Fruit fly (Drosophila melanogaster) whole organism, prepupa: Measurements from ENCODE around the gene CG9117.

ENCODE experiments used
- CG10631 ChIP-seq: fragments of 200-800 bp; sonication (Bioruptor generic); optimal IDR thresholded peaks from 2 replicates; lab custom pipeline; 2016; ENCODE audit warnings: missing biosample characterization, missing genetic modification characterization
- CG10669 ChIP-seq: fragments of 200-800 bp; sonication (Bioruptor generic); optimal IDR thresholded peaks from 3 replicates; lab custom pipeline; 2018; ENCODE audit warnings: missing biosample characterization, mild to moderate bottlenecking, missing genetic modification characterization, moderate library complexity
- CG11762 ChIP-seq: fragments of 200-800 bp; sonication (Bioruptor generic); optimal IDR thresholded peaks from 3 replicates; lab custom pipeline; 2016; ENCODE audit warnings: missing biosample characterization, missing genetic modification characterization; ENCODE audit not compliant: insufficient read depth
- CG15336 ChIP-seq: fragments of 200-800 bp; sonication (Bioruptor generic); IDR thresholded peaks from 2 replicates; pipeline ENCODE4 v1.3.6; 2022; ENCODE audit warnings: missing biosample characterization, missing genetic modification characterization
- CG1621 ChIP-seq: fragments of 200-800 bp; sonication (Bioruptor generic); optimal IDR thresholded peaks from 3 replicates; lab custom pipeline; 2018; ENCODE audit warnings: missing biosample characterization, mild to moderate bottlenecking, missing genetic modification characterization
- CG16779 ChIP-seq: fragments of 200-800 bp; sonication (Bioruptor generic); optimal IDR thresholded peaks from 3 replicates; lab custom pipeline; 2017; ENCODE audit warnings: missing biosample characterization, mild to moderate bottlenecking, missing genetic modification characterization
- CG3032 ChIP-seq: fragments of 200-800 bp; optimal IDR thresholded peaks from 2 replicates; lab custom pipeline; 2019; ENCODE audit warnings: missing biosample characterization, mild to moderate bottlenecking, missing genetic modification characterization, moderate library complexity
- CG31627 ChIP-seq: fragments of 200-800 bp; sonication (Bioruptor generic); optimal IDR thresholded peaks from 3 replicates; lab custom pipeline; 2016; ENCODE audit warnings: missing biosample characterization, missing genetic modification characterization
- CG3919 ChIP-seq: fragments of 200-800 bp; sonication (Bioruptor generic); optimal IDR thresholded peaks from 3 replicates; lab custom pipeline; 2016; ENCODE audit warnings: missing biosample characterization, missing genetic modification characterization
- CG4318 ChIP-seq: fragments of 200-800 bp; sonication (Bioruptor generic); optimal IDR thresholded peaks from 3 replicates; lab custom pipeline; 2017; ENCODE audit warnings: missing biosample characterization, mild to moderate bottlenecking, missing genetic modification characterization
- CG6163 ChIP-seq: fragments of 200-800 bp; sonication (Bioruptor generic); IDR thresholded peaks from 3 replicates; pipeline ENCODE4 v1.3.6; 2022; ENCODE audit warnings: missing biosample characterization, missing genetic modification characterization
- CG6276 ChIP-seq: fragments of 200-800 bp; sonication (Bioruptor generic); optimal IDR thresholded peaks from 2 replicates; lab custom pipeline; 2017; ENCODE audit warnings: missing biosample characterization, mild to moderate bottlenecking, missing genetic modification characterization
- CG6792 ChIP-seq: fragments of 200-800 bp; sonication (Bioruptor generic); optimal IDR thresholded peaks from 3 replicates; lab custom pipeline; 2016; ENCODE audit warnings: missing biosample characterization, missing genetic modification characterization
- CG6808 ChIP-seq: fragments of 200-800 bp; sonication (Bioruptor generic); optimal IDR thresholded peaks from 3 replicates; lab custom pipeline; 2017; ENCODE audit warnings: missing biosample characterization, missing genetic modification characterization, mild to moderate bottlenecking, moderate library complexity, missing genetic modification reagents
- CG6854 ChIP-seq: fragments of 200-800 bp; sonication (Bioruptor generic); optimal IDR thresholded peaks from 2 replicates; lab custom pipeline; 2017; ENCODE audit warnings: missing biosample characterization, mild to moderate bottlenecking, missing genetic modification characterization
- CG7368 ChIP-seq: fragments of 200-800 bp; sonication (Bioruptor generic); optimal IDR thresholded peaks from 3 replicates; lab custom pipeline; 2016; ENCODE audit warnings: missing biosample characterization, missing genetic modification characterization
- CG8119 ChIP-seq: fragments of 200-800 bp; sonication (Bioruptor generic); IDR thresholded peaks from 3 replicates; pipeline ENCODE4 v1.3.6; 2022; ENCODE audit warnings: missing biosample characterization, missing genetic modification characterization
- CG8319 ChIP-seq: fragments of 200-800 bp; sonication (Bioruptor generic); optimal IDR thresholded peaks from 3 replicates; lab custom pipeline; 2016; ENCODE audit warnings: missing biosample characterization, missing genetic modification characterization
- CG8632 ChIP-seq: fragments of 200-800 bp; sonication (Bioruptor generic); optimal IDR thresholded peaks from 3 replicates; lab custom pipeline; 2016; ENCODE audit warnings: missing biosample characterization, missing genetic modification characterization
- Eip75B ChIP-seq: fragments of 200-800 bp; sonication (Bioruptor generic); optimal IDR thresholded peaks from 3 replicates; lab custom pipeline; 2016; ENCODE audit warnings: missing biosample characterization, missing genetic modification characterization
- Eip78C ChIP-seq: fragments of 200-800 bp; sonication (Bioruptor generic); peaks from one replicate; lab custom pipeline; 2016; ENCODE audit warnings: missing biosample characterization, missing genetic modification characterization
- Ets96B ChIP-seq: fragments of 200-800 bp; optimal IDR thresholded peaks from 2 replicates; lab custom pipeline; 2019; ENCODE audit warnings: missing biosample characterization, mild to moderate bottlenecking, missing genetic modification characterization, moderate library complexity
- Gug ChIP-seq: fragments of 200-800 bp; sonication (Bioruptor generic); IDR thresholded peaks from 2 replicates; pipeline ENCODE4 v1.3.6; 2022; ENCODE audit warnings: missing biosample characterization, missing genetic modification characterization
- Hr38 ChIP-seq: sonication (Bioruptor generic); optimal IDR thresholded peaks from 2 replicates; lab custom pipeline; 2016; ENCODE audit warnings: missing biosample characterization, missing genetic modification characterization
- Hr4 ChIP-seq: fragments of 200-800 bp; sonication (Bioruptor generic); optimal IDR thresholded peaks from 3 replicates; lab custom pipeline; 2016; ENCODE audit warnings: missing biosample characterization, missing genetic modification characterization
- Lpt ChIP-seq: fragments of 200-800 bp; sonication (Bioruptor generic); optimal IDR thresholded peaks from 3 replicates; lab custom pipeline; 2016; ENCODE audit warnings: missing biosample characterization, missing genetic modification characterization
- Met ChIP-seq: fragments of 200-800 bp; sonication (Bioruptor generic); optimal IDR thresholded peaks from 3 replicates; lab custom pipeline; 2016; ENCODE audit warnings: missing biosample characterization, missing genetic modification characterization
- Smox ChIP-seq: fragments of 200-800 bp; sonication (Bioruptor generic); optimal IDR thresholded peaks from 3 replicates; lab custom pipeline; 2016; ENCODE audit warnings: missing biosample characterization, missing genetic modification characterization
- Sox14 ChIP-seq: fragments of 200-800 bp; sonication (Bioruptor generic); optimal IDR thresholded peaks from 3 replicates; lab custom pipeline; 2016; ENCODE audit warnings: missing biosample characterization, missing genetic modification characterization
- acj6 ChIP-seq: fragments of 200-800 bp; sonication (Bioruptor generic); optimal IDR thresholded peaks from 3 replicates; lab custom pipeline; 2016; ENCODE audit warnings: missing biosample characterization, missing genetic modification characterization
- dac ChIP-seq: fragments of 200-800 bp; sonication (Bioruptor generic); optimal IDR thresholded peaks from 2 replicates; lab custom pipeline; 2017; ENCODE audit warnings: missing biosample characterization, mild to moderate bottlenecking, missing genetic modification characterization
- dsx ChIP-seq: fragments of 200-800 bp; optimal IDR thresholded peaks from 3 replicates; lab custom pipeline; 2019; ENCODE audit warnings: missing biosample characterization, mild to moderate bottlenecking, missing genetic modification characterization, moderate library complexity; ENCODE audit not compliant: poor library complexity, severe bottlenecking
- esn ChIP-seq: fragments of 200-800 bp; sonication (Bioruptor generic); optimal IDR thresholded peaks from 2 replicates; lab custom pipeline; 2016; ENCODE audit warnings: missing biosample characterization, mild to moderate bottlenecking, missing genetic modification characterization, moderate library complexity
- fkh ChIP-seq: fragments of 200-800 bp; sonication (Bioruptor generic); optimal IDR thresholded peaks from 3 replicates; lab custom pipeline; 2017; ENCODE audit warnings: missing biosample characterization, mild to moderate bottlenecking, missing genetic modification characterization, moderate library complexity
- lz ChIP-seq: fragments of 200-800 bp; sonication (Bioruptor generic); optimal IDR thresholded peaks from 3 replicates; lab custom pipeline; 2016; ENCODE audit warnings: missing biosample characterization, missing genetic modification characterization
- net ChIP-seq: fragments of 200-800 bp; sonication (Bioruptor generic); optimal IDR thresholded peaks from 3 replicates; lab custom pipeline; 2016; ENCODE audit warnings: missing biosample characterization, missing genetic modification characterization
- pdm3 ChIP-seq: fragments of 200-800 bp; sonication (Bioruptor generic); optimal IDR thresholded peaks from 3 replicates; lab custom pipeline; 2016; ENCODE audit warnings: missing biosample characterization, missing genetic modification characterization
- salr ChIP-seq, 2 experiments: fragments of 200-800 bp; sonication (Bioruptor generic); optimal IDR thresholded peaks; 3 replicates each; lab custom pipeline; 2016 to 2018; ENCODE audit warnings: missing biosample characterization in 2 of 2, missing genetic modification characterization in 2 of 2, mild to moderate bottlenecking in 1 of 2
- ss ChIP-seq, 2 experiments: fragments of 200-800 bp; sonication (Bioruptor generic); optimal IDR thresholded peaks; 2 replicates in 1 of 2; 3 replicates in 1 of 2; lab custom pipeline; 2017 to 2018; ENCODE audit warnings: mild to moderate bottlenecking in 2 of 2, missing biosample characterization in 2 of 2, missing genetic modification characterization in 2 of 2, moderate library complexity in 1 of 2
- svp ChIP-seq: fragments of 200-800 bp; sonication (Bioruptor generic); peaks from one replicate; lab custom pipeline; 2016; ENCODE audit warnings: missing biosample characterization, missing genetic modification characterization
- topi ChIP-seq: fragments of 200-800 bp; sonication (Bioruptor generic); optimal IDR thresholded peaks from 3 replicates; lab custom pipeline; 2016; ENCODE audit warnings: missing biosample characterization, missing genetic modification characterization
- vri ChIP-seq: fragments of 200-800 bp; sonication (Bioruptor generic); optimal IDR thresholded peaks from 3 replicates; lab custom pipeline; 2016; ENCODE audit warnings: missing biosample characterization, mild to moderate bottlenecking, missing genetic modification characterization

The CG9117 gene

DNA sequence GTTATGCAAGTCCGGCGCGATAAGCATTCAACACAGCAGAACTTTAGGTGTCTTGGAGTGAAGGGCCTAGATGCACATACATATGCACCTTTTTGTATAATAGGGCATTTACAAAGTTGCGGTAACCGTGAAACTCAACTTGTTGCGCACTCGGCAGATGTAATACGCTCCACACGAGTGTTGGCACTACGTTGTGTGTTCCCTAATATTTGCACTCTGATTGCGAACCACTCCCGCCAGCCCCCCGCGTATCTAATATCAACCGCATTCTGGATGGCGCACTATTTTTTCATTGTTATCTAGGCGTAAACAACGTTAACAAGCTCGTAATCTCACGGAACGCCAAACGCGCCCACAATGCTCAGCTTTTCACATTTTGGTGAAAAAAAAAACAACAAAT, 42.6 kb upstream of the CG9117 start:
- TF ChIP-seq CG16779 (tag; lab: Kevin White, UChicago) (peak; percentile 39), ss (GFP tag; optimal IDR thresholded peaks at IDR 0.05; lab: Kevin White, UChicago) (no peak), pdm3 (no peak), CG3919 (GFP tag; lab: Kevin White, UChicago) (no peak), lz (GFP tag; lab: Kevin White, UChicago) (no peak), CG31627 (GFP tag; lab: Kevin White, UChicago) (no peak), CG8632 (GFP tag; lab: Kevin White, UChicago) (no peak), CG6163 (peak; percentile 28; the same call in 1 of the 3 replicates), CG8119 (GFP tag; lab: Robert Waterston, UW) (no peak), acj6 (GFP tag; lab: Kevin White, UChicago) (no peak), dac (GFP tag; lab: Kevin White, UChicago) (no peak), CG8319 (no peak), Eip75B (GFP tag; lab: Kevin White, UChicago) (no peak), fkh (GFP tag; lab: Kevin White, UChicago) (peak; percentile 91), CG6808 (GFP tag; lab: Kevin White, UChicago) (no peak), CG3032 (tag; lab: Kevin White, UChicago) (no peak)

- TF ChIP-seq CG6854 (GFP tag; lab: Kevin White, UChicago): peak; percentile 50
- TF ChIP-seq svp: peak; percentile 85
- no peak for TF ChIP-seq Smox (GFP tag; lab: Kevin White, UChicago)
- peak; percentile 3 for TF ChIP-seq esn (GFP tag; lab: Kevin White, UChicago)
- TF ChIP-seq CG4318 (GFP tag; lab: Kevin White, UChicago): no peak
- peak; percentile 21 for TF ChIP-seq CG6276 (GFP tag; lab: Kevin White, UChicago)
- TF ChIP-seq Lpt (GFP tag; lab: Kevin White, UChicago): peak; percentile 75
- TF ChIP-seq CG10669 (GFP tag; lab: Kevin White, UChicago): no peak
- TF ChIP-seq CG8319: no peak
- TF ChIP-seq CG16779 (tag; lab: Kevin White, UChicago): peak; percentile 63
- TF ChIP-seq Hr4 (GFP tag; lab: Kevin White, UChicago): no peak
- no peak for TF ChIP-seq Ets96B (tag; lab: Kevin White, UChicago)
- no peak for TF ChIP-seq CG6792
- peak; percentile 29 for TF ChIP-seq vri (GFP tag; lab: Kevin White, UChicago)
- TF ChIP-seq CG3919 (GFP tag; lab: Kevin White, UChicago): no peak
- TF ChIP-seq ss (GFP tag; optimal IDR thresholded peaks at IDR 0.05; lab: Kevin White, UChicago): peak; percentile 63 to 72
- peak; percentile 30 for TF ChIP-seq dsx (GFP tag; lab: Kevin White, UChicago)
- peak; percentile 100 for TF ChIP-seq Met
- TF ChIP-seq Eip78C (GFP tag; lab: Kevin White, UChicago): peak; percentile 88
- no peak for TF ChIP-seq pdm3
- peak; percentile 25 for TF ChIP-seq CG1621 (tag; lab: Kevin White, UChicago)
- peak; percentile 73 for TF ChIP-seq CG6163
- peak; percentile 1 for TF ChIP-seq Sox14
- TF ChIP-seq Gug: peak; percentile 42
- TF ChIP-seq CG11762 (GFP tag; lab: Kevin White, UChicago): no peak
- no peak for TF ChIP-seq salr (GFP tag; optimal IDR thresholded peaks at IDR 0.05; lab: Kevin White, UChicago)
- TF ChIP-seq CG3032 (tag; lab: Kevin White, UChicago): no peak
- peak; percentile 86 for TF ChIP-seq Eip75B (GFP tag; lab: Kevin White, UChicago)
- TF ChIP-seq topi (GFP tag; lab: Kevin White, UChicago): peak; percentile 8
- peak; percentile 29 for TF ChIP-seq CG7368 (GFP tag; lab: Kevin White, UChicago)
- TF ChIP-seq fkh (GFP tag; lab: Kevin White, UChicago): peak; percentile 71
- peak; percentile 38; the same call in 1 of the 2 replicates for TF ChIP-seq CG15336 (GFP tag; lab: Robert Waterston, UW)
- TF ChIP-seq net (GFP tag; lab: Kevin White, UChicago): peak; percentile 16
- no peak for TF ChIP-seq Hr38
- TF ChIP-seq CG10631 (GFP tag; lab: Kevin White, UChicago): no peak
- TF ChIP-seq, all 60 proteins: peak for 21
These were observed 41.2 kb upstream of the CG9117 start for dm6 chr2L:6078757-6079351.
